Worm (Caenorhabditis elegans): ENCODE measurements around the gene C37C3.12.

C37C3.12 gene

DNA sequence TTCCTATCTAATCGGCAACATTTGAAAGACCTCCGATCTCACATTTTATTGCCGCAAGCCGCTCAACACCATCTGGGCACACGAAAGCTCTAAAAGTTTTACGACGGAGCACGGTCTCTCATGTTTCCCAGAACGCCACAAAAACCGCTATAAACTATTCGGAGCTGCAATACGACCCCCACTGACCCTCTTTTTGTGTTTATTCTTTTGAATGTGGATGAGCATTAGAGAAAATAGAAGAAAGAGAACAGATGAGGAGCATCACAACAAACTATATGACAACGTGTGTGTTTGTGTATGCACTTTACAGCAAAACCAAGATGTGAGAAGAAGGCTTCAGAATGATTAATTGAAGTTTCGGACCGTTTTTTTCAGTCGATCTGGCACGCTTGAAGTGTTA lies 15.2 kb downstream of the C37C3.12 start (continued):
- TF ChIP-seq zim-3 (tag; optimal IDR thresholded peaks at IDR 0.05): no peak

DNA sequence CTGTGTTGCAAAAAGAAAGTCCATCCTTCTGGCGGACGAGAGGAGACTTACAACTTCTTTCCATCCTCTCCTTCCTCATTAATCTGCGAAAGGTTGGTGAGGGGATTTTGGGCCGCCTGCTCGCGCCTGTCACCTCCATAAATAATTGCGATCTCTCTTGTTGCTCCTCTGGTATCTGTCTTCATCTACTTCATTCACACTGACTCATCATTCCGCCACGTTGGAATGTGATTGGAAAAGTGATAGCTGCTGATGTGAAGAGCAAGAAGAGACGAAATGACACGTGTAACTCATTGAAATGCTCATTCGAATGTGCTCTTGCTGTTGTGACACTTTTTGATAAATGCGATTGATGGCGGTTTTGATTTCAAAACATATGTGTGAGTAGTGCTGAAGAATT lies 16.7 kb downstream of the C37C3.12 start:
- no peak for TF ChIP-seq pbrm-1 (GFP tag; IDR thresholded peaks at IDR 0.05)
- no peak for TF ChIP-seq bed-1 (GFP tag; IDR thresholded peaks at IDR 0.05)
- TF ChIP-seq rcor-1 (GFP tag; IDR thresholded peaks at IDR 0.05): no peak
- TF ChIP-seq athp-1 (tag; optimal IDR thresholded peaks at IDR 0.05): no peak
- TF ChIP-seq ets-4 (GFP tag; optimal IDR thresholded peaks at IDR 0.05): no peak

DNA sequence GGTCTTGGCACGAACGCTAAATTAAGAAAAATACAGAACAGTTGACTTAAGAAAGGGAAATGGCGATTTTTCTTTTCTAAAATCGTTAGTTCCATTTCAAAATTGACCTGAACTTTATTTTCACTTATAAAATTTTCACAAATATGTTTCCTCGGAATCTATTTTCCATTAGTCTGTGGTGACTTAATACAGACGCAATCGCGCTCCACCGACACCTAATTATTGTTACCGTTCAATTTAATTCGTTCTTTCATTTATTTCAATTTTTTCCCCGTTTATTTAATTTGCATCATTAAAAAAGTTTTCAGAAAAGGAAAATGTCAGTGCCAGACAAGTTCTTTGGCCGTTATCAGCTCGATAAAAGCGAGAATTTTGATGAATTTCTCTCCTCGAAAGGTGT lies 19.1 kb downstream of the C37C3.12 start, which contains the start of gene lbp-4:
Gene lbp-4, plus strand, starts transcription at position 309 of the 400 bp plus-strand sequence.
- peak; percentile 55 for TF ChIP-seq attf-5 (GFP tag; optimal IDR thresholded peaks at IDR 0.05)
- peak; percentile 15 for TF ChIP-seq ceh-27 (GFP tag; optimal IDR thresholded peaks at IDR 0.05)
- no peak for TF ChIP-seq B0261.1 (tag; optimal IDR thresholded peaks at IDR 0.05)
- no peak for TF ChIP-seq zim-3 (tag; optimal IDR thresholded peaks at IDR 0.05)
- TF ChIP-seq lsl-1 (GFP tag; optimal IDR thresholded peaks at IDR 0.05): peak; percentile 30
- TF ChIP-seq ZK185.1 (tag; optimal IDR thresholded peaks at IDR 0.05; ENCODE audit: poor library complexity, severe bottlenecking): peak; percentile 24
- TF ChIP-seq nhr-80 (tag; optimal IDR thresholded peaks at IDR 0.05): peak; percentile 74
- no peak; the same call in 1 of the 2 replicates for TF ChIP-seq hmg-1.2 (GFP tag; IDR thresholded peaks at IDR 0.05)
- peak; percentile 92 for TF ChIP-seq ceh-100 (GFP tag; IDR thresholded peaks at IDR 0.05)
- peak; percentile 65; the same call in 1 of the 2 replicates for TF ChIP-seq mcd-1 (GFP tag; IDR thresholded peaks at IDR 0.05)
- TF ChIP-seq F23B12.7 (tag; optimal IDR thresholded peaks at IDR 0.05; ENCODE audit: insufficient read depth): peak; percentile 74
- no peak for TF ChIP-seq nfya-2 (GFP tag; IDR thresholded peaks at IDR 0.05)

DNA sequence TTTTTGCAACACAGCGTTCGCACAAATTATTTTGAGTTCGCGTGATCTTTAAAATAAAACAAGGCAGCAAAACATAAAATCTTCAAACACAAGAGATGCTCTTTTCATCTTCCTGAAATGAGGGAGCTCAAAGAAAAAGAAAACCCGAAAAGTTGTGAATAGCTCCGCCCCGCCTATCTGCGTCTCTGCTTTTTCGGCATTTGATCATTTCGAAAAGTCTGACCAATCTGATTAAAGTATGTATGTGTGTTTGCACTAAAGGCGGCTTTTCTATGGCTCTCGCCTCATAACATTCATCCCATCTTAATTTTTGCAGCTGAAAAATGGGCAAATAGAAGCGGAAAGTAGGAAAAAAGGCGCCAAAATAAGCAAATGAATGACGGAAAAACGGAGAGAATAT lies 19.8 kb downstream of the C37C3.12 start:
- TF ChIP-seq ztf-6 (GFP tag; IDR thresholded peaks at IDR 0.05) (no peak), tbp1 (GFP tag; optimal IDR thresholded peaks at IDR 0.05) (no peak), cebp-1 (GFP tag; IDR thresholded peaks at IDR 0.05) (no peak), cebp-1 (tag; optimal IDR thresholded peaks at IDR 0.05) (no peak), F39B2.1 (GFP tag; IDR thresholded peaks at IDR 0.05) (no peak), him-1 (tag; optimal IDR thresholded peaks at IDR 0.05) (no peak), efl-1 (GFP tag; optimal IDR thresholded peaks at IDR 0.05) (no peak), snpc-1.3 (tag; optimal IDR thresholded peaks at IDR 0.05; ENCODE audit: insufficient read depth) (no peak), cebp-2 (GFP tag; IDR thresholded peaks at IDR 0.05) (no peak), attf-3 (GFP tag; conservative IDR thresholded peaks at IDR 0.05) (no peak), dpl-1 (GFP tag; optimal IDR thresholded peaks at IDR 0.05) (no peak), attf-5 (GFP tag; optimal IDR thresholded peaks at IDR 0.05) (no peak), lin-40 (tag; optimal IDR thresholded peaks at IDR 0.05) (no peak), Y67H2A.10 (GFP tag; conservative IDR thresholded peaks at IDR 0.05) (no peak), somi-1 (GFP tag; optimal IDR thresholded peaks at IDR 0.05) (no peak), ceh-91 (GFP tag; IDR thresholded peaks at IDR 0.05) (no peak), lin-35 (GFP tag; optimal IDR thresholded peaks at IDR 0.05) (no peak), egl-18 (GFP tag; IDR thresholded peaks at IDR 0.05) (no peak), lsy-27 (tag; optimal IDR thresholded peaks at IDR 0.05; ENCODE audit: borderline replicate concordance, insufficient read depth) (no peak), mxl-1 (tag; optimal IDR thresholded peaks at IDR 0.05) (no peak)

All from whole organism, young adult.